Worm (Caenorhabditis elegans): Measurements from ENCODE around the gene F21H7.5.

Gene F21H7.5

ce11 chrV:16285794-16286193 is 48.5 kb downstream of the F21H7.5 start, which contains the start of gene F28G4.4:
TSS of gene F28G4.4 (minus strand) at chrV:16285894.
- no peak for TF ChIP-seq egl-27 (tag; optimal IDR thresholded peaks at IDR 0.05)
- peak in 1 of 2 experiments; percentile 66 for TF ChIP-seq unc-62 (GFP tag; optimal IDR thresholded peaks at IDR 0.05 in 1 of 2)
- no peak for TF ChIP-seq unc-62 (tag; optimal IDR thresholded peaks at IDR 0.05)

ce11 chrV:16287619-16288018 is 50.3 kb downstream of the F21H7.5 start, which contains the start of gene F28G4.3:
TSS of gene F28G4.3 (minus strand) at chrV:16287719.
- no peak for TF ChIP-seq lin-38 (GFP tag; IDR thresholded peaks at IDR 0.05)
- TF ChIP-seq nhr-77 (tag; optimal IDR thresholded peaks at IDR 0.05) = no peak
- TF ChIP-seq ceh-28 (tag; optimal IDR thresholded peaks at IDR 0.05) = no peak
- no peak for TF ChIP-seq nhr-25 (tag; optimal IDR thresholded peaks at IDR 0.05; ENCODE audit: borderline replicate concordance, insufficient read depth)
- no peak for TF ChIP-seq daf-19 (GFP tag; conservative IDR thresholded peaks at IDR 0.05)
- no peak for TF ChIP-seq F49E8.2 (tag; optimal IDR thresholded peaks at IDR 0.05; ENCODE audit: borderline replicate concordance)
- no peak for TF ChIP-seq zip-2 (tag; optimal IDR thresholded peaks at IDR 0.05)
- no peak for TF ChIP-seq madf-9 (GFP tag; conservative IDR thresholded peaks at IDR 0.05)
- TF ChIP-seq unc-39 (tag; optimal IDR thresholded peaks at IDR 0.05) = no peak
- no peak for TF ChIP-seq ceh-82 (tag; optimal IDR thresholded peaks at IDR 0.05)
- no peak for TF ChIP-seq ZK337.2 (GFP tag; IDR thresholded peaks at IDR 0.05)
- TF ChIP-seq lin-39 (tag; optimal IDR thresholded peaks at IDR 0.05) = no peak
- TF ChIP-seq D1046.2 (GFP tag; IDR thresholded peaks at IDR 0.05) = no peak
- TF ChIP-seq daf-12 (tag; optimal IDR thresholded peaks at IDR 0.05) = no peak
- no peak for TF ChIP-seq nhr-10 (tag; optimal IDR thresholded peaks at IDR 0.05)
- no peak for TF ChIP-seq F10B5.3 (tag; optimal IDR thresholded peaks at IDR 0.05)
- TF ChIP-seq mxl-3 (GFP tag; optimal IDR thresholded peaks at IDR 0.05) = no peak
- TF ChIP-seq ZK546.5 (tag; optimal IDR thresholded peaks at IDR 0.05) = no peak
- no peak for TF ChIP-seq Y75B8A.6 (GFP tag; IDR thresholded peaks at IDR 0.05)
